Fruit fly (Drosophila melanogaster) whole organism, embryonic: Measurements from ENCODE around the gene MRG15.

Source experiments
- Antp ChIP-seq: fragments of 200-800 bp; sonication (Bioruptor generic); optimal IDR thresholded peaks from 3 replicates; lab custom pipeline; 2016; ENCODE audit warnings: missing biosample characterization, missing genetic modification characterization
- B-H2 ChIP-seq: fragments of 200-800 bp; sonication (Bioruptor generic); optimal IDR thresholded peaks from 2 replicates; lab custom pipeline; 2018; ENCODE audit warnings: missing biosample characterization, mild to moderate bottlenecking, missing genetic modification characterization
- Bgb ChIP-seq: fragments of 200-800 bp; sonication (Bioruptor generic); IDR thresholded peaks from 2 replicates; pipeline ENCODE4 v1.3.6; 2022; ENCODE audit warnings: missing biosample characterization, missing genetic modification characterization; ENCODE audit not compliant: partially characterized antibody
- CG10209 ChIP-seq: fragments of 200-800 bp; sonication (Bioruptor generic); optimal IDR thresholded peaks from 3 replicates; lab custom pipeline; 2017; ENCODE audit warnings: missing biosample characterization, mild to moderate bottlenecking, missing genetic modification characterization, missing genetic modification reagents
- CG11085 ChIP-seq: fragments of 200-800 bp; sonication (Bioruptor generic); IDR thresholded peaks from 2 replicates; pipeline ENCODE4 v1.3.6; 2022; ENCODE audit warnings: missing biosample characterization, missing genetic modification characterization
- CG11093 ChIP-seq: fragments of 200-800 bp; sonication (Bioruptor generic); IDR thresholded peaks from 3 replicates; pipeline ENCODE4 v1.3.6; 2022; ENCODE audit warnings: missing biosample characterization, missing genetic modification characterization
- CG11398 ChIP-seq: fragments of 200-800 bp; sonication (Bioruptor generic); optimal IDR thresholded peaks from 2 replicates; lab custom pipeline; 2016; ENCODE audit warnings: missing biosample characterization, missing genetic modification characterization
- CG12299 ChIP-seq: fragments of 200-800 bp; sonication (Bioruptor generic); optimal IDR thresholded peaks from 2 replicates; lab custom pipeline; 2018; ENCODE audit warnings: missing biosample characterization, mild to moderate bottlenecking, missing genetic modification characterization
- CG14014 ChIP-seq: fragments of 200-800 bp; sonication (Bioruptor generic); IDR thresholded peaks from 2 replicates; pipeline ENCODE4 v1.3.6; 2022; ENCODE audit warnings: missing biosample characterization, missing genetic modification characterization
- CG16813 ChIP-seq: fragments of 200-800 bp; sonication (Bioruptor generic); IDR thresholded peaks from 3 replicates; pipeline ENCODE4 v1.3.6; 2022; ENCODE audit warnings: missing biosample characterization, missing genetic modification characterization; ENCODE audit not compliant: partially characterized antibody
- CG18011 ChIP-seq: fragments of 200-800 bp; sonication (Bioruptor generic); optimal IDR thresholded peaks from 2 replicates; lab custom pipeline; 2017; ENCODE audit warnings: missing biosample characterization, missing genetic modification characterization, mild to moderate bottlenecking, moderate library complexity, missing genotype
- CG2199 ChIP-seq: fragments of 200-800 bp; sonication (Bioruptor generic); IDR thresholded peaks from 3 replicates; pipeline ENCODE4 v1.3.6; 2022; ENCODE audit warnings: missing biosample characterization, missing genetic modification characterization
- CG2678 ChIP-seq: fragments of 200-800 bp; sonication (Bioruptor generic); optimal IDR thresholded peaks from 3 replicates; lab custom pipeline; 2019; ENCODE audit warnings: missing biosample characterization, mild to moderate bottlenecking, missing genetic modification characterization, moderate library complexity
- CG2712 ChIP-seq: fragments of 200-800 bp; optimal IDR thresholded peaks from 3 replicates; lab custom pipeline; 2019; ENCODE audit warnings: missing biosample characterization, mild to moderate bottlenecking, missing genetic modification characterization, moderate library complexity
- CG30020 ChIP-seq: fragments of 200-800 bp; optimal IDR thresholded peaks from 2 replicates; lab custom pipeline; 2019; ENCODE audit warnings: missing biosample characterization, mild to moderate bottlenecking, missing genetic modification characterization, moderate library complexity
- CG3726 ChIP-seq: fragments of 200-800 bp; sonication (Bioruptor generic); IDR thresholded peaks from 3 replicates; pipeline ENCODE4, ENCODE4 v1.3.6; 2022; ENCODE audit warnings: missing biosample characterization, missing genetic modification characterization
- CG3995 ChIP-seq: fragments of 200-800 bp; sonication (Bioruptor generic); optimal IDR thresholded peaks from 3 replicates; lab custom pipeline; 2016; ENCODE audit warnings: missing biosample characterization, missing genetic modification characterization
- CG6813 ChIP-seq: fragments of 200-800 bp; sonication (Bioruptor generic); optimal IDR thresholded peaks from 2 replicates; lab custom pipeline; 2017; ENCODE audit warnings: missing biosample characterization, missing genetic modification characterization, mild to moderate bottlenecking, moderate library complexity, missing genetic modification reagents
- CG7372 ChIP-seq: fragments of 200-800 bp; sonication (Bioruptor generic); IDR thresholded peaks from 2 replicates; pipeline ENCODE4 v1.3.6; 2022; ENCODE audit warnings: missing biosample characterization, missing genetic modification characterization
- D ChIP-seq, 2 experiments: fragments of 200-800 bp in 1 of 2; fragments of >200 bp in 1 of 2; sonication (Bioruptor generic) in 1 of 2; optimal IDR thresholded peaks; 2 replicates in 1 of 2; 3 replicates in 1 of 2; lab custom pipeline; 2017; ENCODE audit warnings: mild to moderate bottlenecking in 1 of 2, missing biosample characterization in 1 of 2, missing genetic modification characterization in 1 of 2, missing genetic modification reagents in 1 of 2
- Dbx ChIP-seq: fragments of 200-800 bp; sonication (Bioruptor generic); IDR thresholded peaks from 3 replicates; pipeline ENCODE4 v1.3.6; 2022; ENCODE audit warnings: missing biosample characterization, missing genetic modification characterization
- Dip3 ChIP-seq: fragments of 200-800 bp; sonication (Bioruptor generic); optimal IDR thresholded peaks from 3 replicates; lab custom pipeline; 2016; ENCODE audit warnings: missing biosample characterization, missing genetic modification characterization
- Eip74EF ChIP-seq, 2 experiments: fragments of 200-800 bp in 1 of 2; fragments of >200 bp in 1 of 2; sonication (Bioruptor generic) in 1 of 2; optimal IDR thresholded peaks; 2 replicates each; lab custom pipeline; 2017 to 2019; ENCODE audit warnings: missing biosample characterization in 2 of 2, missing genetic modification characterization in 2 of 2, mild to moderate bottlenecking in 1 of 2, moderate library complexity in 1 of 2
- Lpt ChIP-seq: fragments of >200 bp; optimal IDR thresholded peaks from 2 replicates; lab custom pipeline; 2018; ENCODE audit warnings: missing biosample characterization, missing genetic modification characterization
- MTF-1 ChIP-seq: fragments of 200-800 bp; sonication (Bioruptor generic); optimal IDR thresholded peaks from 2 replicates; lab custom pipeline; 2018; ENCODE audit warnings: missing biosample characterization, mild to moderate bottlenecking, missing genetic modification characterization, borderline replicate concordance
- Meics ChIP-seq: fragments of 200-800 bp; sonication (Bioruptor generic); optimal IDR thresholded peaks from 2 replicates; lab custom pipeline; 2017; ENCODE audit warnings: missing biosample characterization, mild to moderate bottlenecking, missing genetic modification characterization
- NK7.1 ChIP-seq: fragments of 200-800 bp; sonication (Bioruptor generic); optimal IDR thresholded peaks from 3 replicates; lab custom pipeline; 2016; ENCODE audit warnings: missing biosample characterization, missing genetic modification characterization
- Ravus ChIP-seq: fragments of 200-800 bp; sonication (Bioruptor generic); IDR thresholded peaks from 2 replicates; pipeline ENCODE4 v1.3.6; 2022; ENCODE audit warnings: missing biosample characterization, missing genetic modification characterization
- Vsx1 ChIP-seq: fragments of 200-800 bp; sonication (Bioruptor generic); optimal IDR thresholded peaks from 2 replicates; lab custom pipeline; 2017; ENCODE audit warnings: missing biosample characterization, mild to moderate bottlenecking, missing genetic modification characterization, missing genetic modification reagents
- croc ChIP-seq: fragments of 200-800 bp; sonication (Bioruptor generic); conservative IDR thresholded peaks from 3 replicates; pipeline ENCODE4 v1.3.6; 2022; ENCODE audit warnings: missing biosample characterization, missing genetic modification characterization
- crp ChIP-seq, 2 experiments: fragments of 200-800 bp; sonication (Bioruptor generic); optimal IDR thresholded peaks; 2 replicates in 1 of 2; 3 replicates in 1 of 2; lab custom pipeline; 2017; ENCODE audit warnings: missing biosample characterization in 2 of 2, missing genetic modification characterization in 2 of 2, mild to moderate bottlenecking in 1 of 2, moderate library complexity in 1 of 2
- cwo ChIP-seq: fragments of 200-800 bp; sonication (Bioruptor generic); optimal IDR thresholded peaks from 3 replicates; lab custom pipeline; 2017; ENCODE audit warnings: missing biosample characterization, missing genetic modification characterization, mild to moderate bottlenecking, moderate library complexity, missing genetic modification reagents
- da ChIP-seq: fragments of 200-800 bp; sonication (Bioruptor generic); optimal IDR thresholded peaks from 2 replicates; lab custom pipeline; 2016; ENCODE audit warnings: missing biosample characterization, missing genetic modification characterization
- en ChIP-seq: fragments of 200-800 bp; sonication (Bioruptor generic); optimal IDR thresholded peaks from 2 replicates; lab custom pipeline; 2016; ENCODE audit warnings: missing biosample characterization, missing genetic modification characterization
- eve ChIP-seq, 2 experiments: fragments of >200 bp; optimal IDR thresholded peaks; 2 replicates each; lab custom pipeline; 2017; ENCODE audit warnings: missing biosample characterization in 2 of 2, missing genetic modification characterization in 2 of 2
- fd3F ChIP-seq: fragments of 200-800 bp; sonication (Bioruptor generic); optimal IDR thresholded peaks from 2 replicates; lab custom pipeline; 2018; ENCODE audit warnings: missing biosample characterization, mild to moderate bottlenecking, missing genetic modification characterization, moderate library complexity
- inv ChIP-seq: fragments of 200-800 bp; sonication (Bioruptor generic); IDR thresholded peaks from 2 replicates; pipeline ENCODE4 v1.3.6; 2022; ENCODE audit warnings: missing biosample characterization, missing genetic modification characterization; ENCODE audit not compliant: partially characterized antibody
- kni ChIP-seq: fragments of 200-800 bp; sonication (Bioruptor generic); optimal IDR thresholded peaks from 3 replicates; lab custom pipeline; 2017; ENCODE audit warnings: mild to moderate bottlenecking, missing biosample characterization, missing genetic modification reagents, missing genetic modification characterization
- lab ChIP-seq: fragments of 200-800 bp; sonication (Bioruptor generic); optimal IDR thresholded peaks from 3 replicates; lab custom pipeline; 2017; ENCODE audit warnings: missing biosample characterization, missing genetic modification characterization, mild to moderate bottlenecking, moderate library complexity, missing genetic modification reagents
- lola ChIP-seq, 3 experiments: fragments of >200 bp in 2 of 3; fragments of 200-800 bp in 1 of 3; sonication (Bioruptor generic) in 1 of 3; optimal IDR thresholded peaks; 2 replicates each; lab custom pipeline; 2017 to 2019; ENCODE audit warnings: missing biosample characterization in 3 of 3, missing genetic modification characterization in 3 of 3, mild to moderate bottlenecking in 1 of 3, moderate library complexity in 1 of 3
- nau ChIP-seq: fragments of 200-800 bp; sonication (Bioruptor generic); optimal IDR thresholded peaks from 3 replicates; lab custom pipeline; 2017; ENCODE audit warnings: missing biosample characterization, mild to moderate bottlenecking, missing genetic modification characterization, missing genetic modification reagents
- oc ChIP-seq: fragments of 200-800 bp; sonication (Bioruptor generic); optimal IDR thresholded peaks from 2 replicates; lab custom pipeline; 2018; ENCODE audit warnings: missing biosample characterization, mild to moderate bottlenecking, missing genetic modification characterization, moderate library complexity
- onecut ChIP-seq: fragments of 200-800 bp; sonication (Bioruptor generic); IDR thresholded peaks from 2 replicates; pipeline ENCODE4 v1.3.6; 2022; ENCODE audit warnings: missing biosample characterization, missing genetic modification characterization
- org-1 ChIP-seq: fragments of 200-800 bp; sonication (Bioruptor generic); optimal IDR thresholded peaks from 2 replicates; lab custom pipeline; 2017; ENCODE audit warnings: missing biosample characterization, missing genetic modification characterization
- ranshi ChIP-seq: fragments of 200-800 bp; sonication (Bioruptor generic); IDR thresholded peaks from 2 replicates; pipeline ENCODE4 v1.3.6; 2022; ENCODE audit warnings: missing biosample characterization, missing genetic modification characterization
- salm ChIP-seq: fragments of 200-800 bp; sonication (Bioruptor generic); optimal IDR thresholded peaks from 2 replicates; lab custom pipeline; 2018; ENCODE audit warnings: missing biosample characterization, mild to moderate bottlenecking, missing genetic modification characterization
- sna ChIP-seq: fragments of 200-800 bp; sonication (Bioruptor generic); IDR thresholded peaks from 2 replicates; pipeline ENCODE4 v1.3.6; 2022; ENCODE audit warnings: missing biosample characterization, missing genetic modification characterization; ENCODE audit not compliant: partially characterized antibody
- zfh1 ChIP-seq: fragments of 200-800 bp; sonication (Bioruptor generic); IDR thresholded peaks from 3 replicates; pipeline ENCODE4 v1.3.6; 2022; ENCODE audit warnings: missing biosample characterization, missing genetic modification characterization

The MRG15 gene

dm6 chr3R:15229329-15229876 lies 48.5 kb downstream of the MRG15 start, which contains the start of the genes Art3 and mRpS10 (continued):
- TF ChIP-seq CG10209 (GFP tag; lab: Kevin White, UChicago) (peak; percentile 100), D (optimal IDR thresholded peaks at IDR 0.05; lab: Kevin White, UChicago) (no peak), D (GFP tag; optimal IDR thresholded peaks at IDR 0.05; lab: Kevin White, UChicago) (peak; percentile 100), Dbx (peak; percentile 100), CG11093 (GFP tag; lab: Robert Waterston, UW) (peak; percentile 100), NK7.1 (GFP tag; lab: Kevin White, UChicago) (peak; percentile 100), Bgb (GFP tag; lab: Robert Waterston, UW) (no peak), nau (no peak), oc (tag; lab: Kevin White, UChicago) (peak; percentile 100), Dip3 (GFP tag; lab: Kevin White, UChicago) (peak; percentile 100), Meics (GFP tag; lab: Kevin White, UChicago) (peak; percentile 100), CG14014 (peak; percentile 100), CG11398 (GFP tag; lab: Kevin White, UChicago) (peak; percentile 100), MTF-1 (peak; percentile 100), CG7372 (GFP tag; lab: Robert Waterston, UW) (peak; percentile 100), CG2678 (tag; lab: Kevin White, UChicago) (peak; percentile 100), B-H2 (GFP tag; lab: Kevin White, UChicago) (peak; percentile 100), CG3995 (GFP tag; lab: Kevin White, UChicago) (peak; percentile 91), crp (GFP tag; optimal IDR thresholded peaks at IDR 0.05; lab: Kevin White, UChicago) (peak; percentile 55 to 80), ranshi (peak; percentile 100), Antp (GFP tag; lab: Kevin White, UChicago) (peak; percentile 100), onecut (GFP tag; lab: Robert Waterston, UW) (peak; percentile 99), en (GFP tag; lab: Kevin White, UChicago) (peak; percentile 100), CG11085 (peak; percentile 100), salm (tag; lab: Kevin White, UChicago) (peak; percentile 100), lola (GFP tag; optimal IDR thresholded peaks at IDR 0.05; lab: Kevin White, UChicago) (peak in 1 of 3 experiments; percentile 100), Ravus (peak; percentile 99), kni (GFP tag; lab: Kevin White, UChicago) (peak; percentile 99), CG12299 (tag; lab: Kevin White, UChicago) (peak; percentile 100), da (peak; percentile 100), CG18011 (peak; percentile 93), Eip74EF (GFP tag; optimal IDR thresholded peaks at IDR 0.05; lab: Kevin White, UChicago) (peak in 1 of 2 experiments; percentile 99), fd3F (GFP tag; lab: Kevin White, UChicago) (peak; percentile 100), CG30020 (tag; lab: Kevin White, UChicago) (peak; percentile 95), Vsx1 (GFP tag; lab: Kevin White, UChicago) (peak; percentile 99), CG2712 (tag; lab: Kevin White, UChicago) (peak; percentile 100), croc (GFP tag; lab: Robert Waterston, UW) (peak; percentile 100), zfh1 (GFP tag; lab: Robert Waterston, UW) (peak; percentile 100), CG2199 (GFP tag; lab: Robert Waterston, UW) (peak; percentile 100), CG6813 (GFP tag; lab: Kevin White, UChicago) (peak; percentile 100), eve (GFP tag; optimal IDR thresholded peaks at IDR 0.05; lab: Kevin White, UChicago) (peak in 1 of 2 experiments; percentile 97), CG3726 (GFP tag; lab: Robert Waterston, UW) (peak; percentile 100), org-1 (GFP tag; lab: Kevin White, UChicago) (peak; percentile 100), sna (GFP tag; lab: Robert Waterston, UW) (peak; percentile 37; the same call in 1 of the 2 replicates), inv (GFP tag; lab: Robert Waterston, UW) (no peak), lab (GFP tag; lab: Kevin White, UChicago) (peak; percentile 100), cwo (GFP tag; lab: Kevin White, UChicago) (peak; percentile 99), Lpt (GFP tag; lab: Kevin White, UChicago) (no peak), CG16813 (GFP tag; lab: Robert Waterston, UW) (no peak)
